Worm (Caenorhabditis elegans) whole organism, L1 larva: Measurements from ENCODE around the gene sru-29.

ENCODE experiments used
- C04F5.9 ChIP-seq: sonication (generic microtip); optimal IDR thresholded peaks from 2 replicates; lab custom pipeline; 2016; ENCODE audit warnings: missing genetic modification characterization, missing compliant biosample characterization
- aly-2 ChIP-seq: fragments of 150-350 bp; optimal IDR thresholded peaks from 2 replicates; lab custom pipeline; 2014; ENCODE audit warnings: missing biosample characterization, missing genetic modification characterization
- blmp-1 ChIP-seq: fragments of 150-350 bp; optimal IDR thresholded peaks from 2 replicates; lab custom pipeline; 2014; ENCODE audit warnings: missing biosample characterization, missing genetic modification characterization
- ceh-63 ChIP-seq: fragments of 200-800 bp; sonication (Bioruptor generic); optimal IDR thresholded peaks from 2 replicates; lab custom pipeline; 2018; ENCODE audit warnings: mild to moderate bottlenecking, missing genetic modification characterization, missing compliant biosample characterization
- efl-1 ChIP-seq, 4 experiments: fragments of 150-350 bp; optimal IDR thresholded peaks in 3 of 4; peaks in 1 of 4; 1 replicate in 1 of 4; 2 replicates in 3 of 4; lab custom pipeline; 2014; ENCODE audit warnings: missing biosample characterization in 2 of 4, missing genetic modification characterization in 2 of 4, missing genetic modification reagents in 2 of 4
- efl-3 ChIP-seq: fragments of 200-800 bp; sonication (Bioruptor generic); optimal IDR thresholded peaks from 2 replicates; lab custom pipeline; 2018; ENCODE audit warnings: mild to moderate bottlenecking, missing genetic modification characterization, missing compliant biosample characterization
- fkh-10 ChIP-seq: sonication (generic microtip); optimal IDR thresholded peaks from 2 replicates; lab custom pipeline; 2017; ENCODE audit warnings: missing biosample characterization, missing genetic modification reagents, missing genetic modification characterization
- fkh-4 ChIP-seq: sonication (generic microtip); optimal IDR thresholded peaks from 2 replicates; lab custom pipeline; 2016; ENCODE audit warnings: missing compliant biosample characterization, missing genetic modification characterization, borderline replicate concordance
- hlh-4 ChIP-seq: sonication (generic microtip); optimal IDR thresholded peaks from 2 replicates; lab custom pipeline; 2016; ENCODE audit warnings: mild to moderate bottlenecking, missing genetic modification characterization, missing compliant biosample characterization
- lin-14 ChIP-seq: fragments of 200-800 bp; sonication (Bioruptor generic); optimal IDR thresholded peaks from 2 replicates; lab custom pipeline; 2018; ENCODE audit warnings: mild to moderate bottlenecking, missing genetic modification characterization, moderate library complexity, missing compliant biosample characterization
- lin-15B ChIP-seq: fragments of 150-350 bp; sonication (generic microtip); optimal IDR thresholded peaks from 3 replicates; lab custom pipeline; 2014; ENCODE audit warnings: missing biosample characterization, missing genetic modification characterization
- lin-35 ChIP-seq, 2 experiments: fragments of 150-350 bp; optimal IDR thresholded peaks; 2 replicates each; lab custom pipeline; 2014; ENCODE audit warnings: missing biosample characterization in 2 of 2, missing genetic modification characterization in 2 of 2, missing genetic modification reagents in 2 of 2
- lsy-2 ChIP-seq, 2 experiments: fragments of 150-350 bp; optimal IDR thresholded peaks; 2 replicates each; lab custom pipeline; 2014; ENCODE audit warnings: missing biosample characterization in 2 of 2, missing genetic modification characterization in 2 of 2
- mef-2 ChIP-seq: fragments of 150-350 bp; optimal IDR thresholded peaks from 2 replicates; lab custom pipeline; 2014; ENCODE audit warnings: missing biosample characterization, missing genetic modification characterization
- mep-1 ChIP-seq: fragments of 150-350 bp; optimal IDR thresholded peaks from 2 replicates; lab custom pipeline; 2014; ENCODE audit warnings: missing biosample characterization, missing genetic modification characterization
- nhr-19 ChIP-seq: fragments of 200-800 bp; sonication (Bioruptor generic); conservative IDR thresholded peaks from 2 replicates; pipeline ENCODE4 v1.3.6; 2022; ENCODE audit warnings: missing genetic modification characterization, missing compliant biosample characterization
- nhr-71 ChIP-seq: sonication (generic microtip); optimal IDR thresholded peaks from 2 replicates; lab custom pipeline; 2016; ENCODE audit warnings: mild to moderate bottlenecking, missing genetic modification characterization, moderate library complexity, missing compliant biosample characterization
- nhr-76 ChIP-seq: sonication (generic microtip); optimal IDR thresholded peaks from 2 replicates; lab custom pipeline; 2017; ENCODE audit warnings: missing biosample characterization, missing genetic modification characterization
- nhr-84 ChIP-seq: sonication (generic microtip); optimal IDR thresholded peaks from 2 replicates; lab custom pipeline; 2017; ENCODE audit warnings: missing biosample characterization, missing genetic modification characterization
- nhr-90 ChIP-seq: sonication (generic microtip); optimal IDR thresholded peaks from 2 replicates; lab custom pipeline; 2016; ENCODE audit warnings: mild to moderate bottlenecking, missing genetic modification characterization, missing compliant biosample characterization; ENCODE audit not compliant: poor library complexity
- pax-3 ChIP-seq: fragments of 200-800 bp; sonication (Bioruptor generic); optimal IDR thresholded peaks from 2 replicates; lab custom pipeline; 2018; ENCODE audit warnings: mild to moderate bottlenecking, missing genetic modification characterization, moderate library complexity, missing compliant biosample characterization
- pqm-1 ChIP-seq: sonication (generic microtip); optimal IDR thresholded peaks from 3 replicates; lab custom pipeline; 2017; ENCODE audit warnings: missing biosample characterization, missing genetic modification characterization
- sox-4 ChIP-seq: sonication (generic microtip); optimal IDR thresholded peaks from 2 replicates; lab custom pipeline; 2016; ENCODE audit warnings: missing genetic modification characterization, missing compliant biosample characterization
- sup-37 ChIP-seq: fragments of 200-800 bp; sonication (Bioruptor generic); optimal IDR thresholded peaks from 2 replicates; lab custom pipeline; 2018; ENCODE audit warnings: mild to moderate bottlenecking, missing genetic modification characterization, missing compliant biosample characterization
- tlp-1 ChIP-seq: fragments of 150-350 bp; optimal IDR thresholded peaks from 2 replicates; lab custom pipeline; 2014; ENCODE audit warnings: missing biosample characterization, missing genetic modification characterization
- unc-30 ChIP-seq: sonication (generic microtip); optimal IDR thresholded peaks from 2 replicates; lab custom pipeline; 2017; ENCODE audit warnings: missing biosample characterization, missing genetic modification characterization
- unc-62 ChIP-seq: fragments of 150-350 bp; optimal IDR thresholded peaks from 2 replicates; lab custom pipeline; 2014; ENCODE audit warnings: missing biosample characterization, missing genetic modification reagents, missing genetic modification characterization
- unc-98 ChIP-seq: fragments of 200-800 bp; sonication (Bioruptor generic); IDR thresholded peaks from 2 replicates; pipeline ENCODE4 v1.3.6; 2022; ENCODE audit warnings: missing genetic modification characterization, missing compliant biosample characterization
- vab-15 ChIP-seq: sonication (generic microtip); optimal IDR thresholded peaks from 2 replicates; lab custom pipeline; 2017; ENCODE audit warnings: missing genotype, mild to moderate bottlenecking, missing genetic modification characterization, missing compliant biosample characterization
- xbp-1 ChIP-seq: sonication (generic microtip); optimal IDR thresholded peaks from 2 replicates; lab custom pipeline; 2016; ENCODE audit warnings: missing genetic modification characterization, missing compliant biosample characterization
- zip-4 ChIP-seq: fragments of 200-800 bp; sonication (Bioruptor generic); optimal IDR thresholded peaks from 2 replicates; lab custom pipeline; 2018; ENCODE audit warnings: mild to moderate bottlenecking, missing genetic modification characterization, moderate library complexity, missing compliant biosample characterization
- ztf-11 ChIP-seq, 2 experiments: sonication (generic microtip); optimal IDR thresholded peaks; 2 replicates each; lab custom pipeline; 2016 to 2017; ENCODE audit warnings: missing genetic modification characterization in 2 of 2, missing biosample characterization in 1 of 2, missing compliant biosample characterization in 1 of 2

sru-29 gene

ce11 chrV:9821724-9822123 is 10.5 kb downstream of the sru-29 start, which contains the start of gene str-193:
TSS of gene str-193 (minus strand) at chrV:9821824.
- TF ChIP-seq unc-30 (tag; lab: Kevin White, UChicago) = no peak
- TF ChIP-seq lin-35 (GFP tag; optimal IDR thresholded peaks at IDR 0.05; lab: Kevin White, UChicago) = no peak
- TF ChIP-seq C04F5.9 (tag; lab: Kevin White, UChicago) = no peak
- TF ChIP-seq sup-37 (GFP tag; lab: Kevin White, UChicago) = no peak
- TF ChIP-seq nhr-71 (tag; lab: Kevin White, UChicago) = no peak
- no peak for TF ChIP-seq zip-4
- TF ChIP-seq vab-15 = no peak
- no peak for TF ChIP-seq unc-98 (GFP tag; lab: Robert Waterston, UW)
- TF ChIP-seq sox-4 (tag; lab: Kevin White, UChicago) = no peak

ce11 chrV:9824149-9824548 is 12.9 kb downstream of the sru-29 start, which contains the start of gene str-2:
TSS of gene str-2 (minus strand) at chrV:9824249.
- TF ChIP-seq lin-15B (tag; lab: Kevin White, UChicago) (no peak), efl-3 (GFP tag; lab: Kevin White, UChicago) (no peak), lin-35 (GFP tag; optimal IDR thresholded peaks at IDR 0.05; lab: Kevin White, UChicago) (no peak)

- no peak for TF ChIP-seq nhr-19 (GFP tag; lab: Robert Waterston, UW)
Measured at ce11 chrV:9833900-9834299, 22.6 kb downstream of the sru-29 start, which contains the start of gene sru-40. TSS of gene sru-40 (minus strand) at chrV:9834000.

- TF ChIP-seq fkh-10 (GFP tag; lab: Kevin White, UChicago) = no peak
- TF ChIP-seq pqm-1 = no peak
- TF ChIP-seq pax-3 = no peak
- no peak for TF ChIP-seq xbp-1 (tag; lab: Kevin White, UChicago)
- no peak for TF ChIP-seq sox-4 (tag; lab: Kevin White, UChicago)
Measured at ce11 chrV:9835945-9836344, 24.7 kb downstream of the sru-29 start, which contains the start of gene sru-38. TSS of gene sru-38 (minus strand) at chrV:9836045.

- TF ChIP-seq lsy-2 (tag; optimal IDR thresholded peaks at IDR 0.05; lab: Kevin White, UChicago) = no peak
Measured at ce11 chrV:9837679-9838078, 26.4 kb downstream of the sru-29 start, which contains the start of gene srsx-21. TSS of gene srsx-21 (plus strand) at chrV:9837979.

- no peak for TF ChIP-seq fkh-4 (tag; lab: Kevin White, UChicago)
- TF ChIP-seq lin-15B (tag; lab: Kevin White, UChicago) = no peak
- TF ChIP-seq nhr-76 = no peak
- TF ChIP-seq blmp-1 (tag; lab: Kevin White, UChicago) = no peak
Measured at ce11 chrV:9841376-9841775, 30.1 kb downstream of the sru-29 start, which contains the start of gene sru-36. TSS of gene sru-36 (plus strand) at chrV:9841676.

ce11 chrV:9843376-9843916 is 32.2 kb downstream of the sru-29 start, which contains the start of gene sru-8:
TSS of gene sru-8 (plus strand) at chrV:9843866.
- no peak for TF ChIP-seq nhr-84 (tag; lab: Kevin White, UChicago)
- no peak for TF ChIP-seq aly-2 (tag; lab: Kevin White, UChicago)
- TF ChIP-seq nhr-90 (tag; lab: Kevin White, UChicago) = no peak
- no peak for TF ChIP-seq mep-1
- no peak for TF ChIP-seq unc-62 (GFP tag; lab: Kevin White, UChicago)
- TF ChIP-seq nhr-71 (tag; lab: Kevin White, UChicago) = no peak
- no peak for TF ChIP-seq lin-14 (GFP tag; lab: Kevin White, UChicago)
- no peak for TF ChIP-seq lsy-2 (tag; optimal IDR thresholded peaks at IDR 0.05; lab: Kevin White, UChicago)
- no peak for TF ChIP-seq ztf-11 (tag; optimal IDR thresholded peaks at IDR 0.05; lab: Kevin White, UChicago)
- TF ChIP-seq fkh-10 (GFP tag; lab: Kevin White, UChicago) = no peak
- TF ChIP-seq mef-2 (tag; lab: Kevin White, UChicago) = no peak
- TF ChIP-seq efl-1 (optimal IDR thresholded peaks at IDR 0.05; lab: Kevin White, UChicago) = no peak
- no peak for TF ChIP-seq efl-1 (GFP tag; optimal IDR thresholded peaks at IDR 0.05 in 1 of 2; lab: Kevin White, UChicago)
- no peak for TF ChIP-seq tlp-1 (tag; lab: Kevin White, UChicago)
- no peak for TF ChIP-seq C04F5.9 (tag; lab: Kevin White, UChicago)
- TF ChIP-seq hlh-4 (tag; lab: Kevin White, UChicago) = no peak
- TF ChIP-seq ceh-63 = no peak
